Fruit fly (Drosophila melanogaster) whole organism, embryonic: Measurements from ENCODE around the gene CG2909.
A peak's percentile ranks its signal among the peaks of the same experiment; 100 is the strongest.

ENCODE experiments used
- Antp ChIP-seq: fragments of 200-800 bp; sonication (Bioruptor generic); optimal IDR thresholded peaks from 3 replicates; lab custom pipeline; 2016; ENCODE audit warnings: missing biosample characterization, missing genetic modification characterization
- CG12769 ChIP-seq: fragments of 200-800 bp; sonication (Bioruptor generic); optimal IDR thresholded peaks from 2 replicates; lab custom pipeline; 2019; ENCODE audit warnings: missing biosample characterization, mild to moderate bottlenecking, missing genetic modification characterization, moderate library complexity
- CG15514 ChIP-seq: fragments of 200-800 bp; sonication (Bioruptor generic); optimal IDR thresholded peaks from 3 replicates; lab custom pipeline; 2017; ENCODE audit warnings: missing biosample characterization, missing genetic modification characterization, mild to moderate bottlenecking, moderate library complexity, missing genetic modification reagents
- CG15696 ChIP-seq: fragments of 200-800 bp; sonication (Bioruptor generic); optimal IDR thresholded peaks from 2 replicates; lab custom pipeline; 2019; ENCODE audit warnings: missing biosample characterization, mild to moderate bottlenecking, missing genetic modification characterization, moderate library complexity
- CG16779 ChIP-seq: fragments of 200-800 bp; sonication (Bioruptor generic); IDR thresholded peaks from 2 replicates; pipeline ENCODE4 v1.3.6; 2022; ENCODE audit warnings: missing biosample characterization, missing genetic modification characterization
- CG17829 ChIP-seq: fragments of 200-800 bp; optimal IDR thresholded peaks from 2 replicates; lab custom pipeline; 2019; ENCODE audit warnings: missing biosample characterization, mild to moderate bottlenecking, missing genetic modification characterization, moderate library complexity
- CG32532 ChIP-seq: fragments of 200-800 bp; sonication (Bioruptor generic); IDR thresholded peaks from 2 replicates; pipeline ENCODE4 v1.3.6; 2022; ENCODE audit warnings: missing biosample characterization, missing genetic modification characterization
- CG33213 ChIP-seq: fragments of 200-800 bp; sonication (Bioruptor generic); optimal IDR thresholded peaks from 3 replicates; lab custom pipeline; 2016; ENCODE audit warnings: missing biosample characterization, missing genetic modification characterization
- CG4404 ChIP-seq: fragments of 200-800 bp; sonication (Bioruptor generic); IDR thresholded peaks from 2 replicates; pipeline ENCODE4 v1.3.6; 2022; ENCODE audit warnings: missing biosample characterization, missing genetic modification characterization
- CG7839 ChIP-seq: fragments of 200-800 bp; sonication (Bioruptor generic); optimal IDR thresholded peaks from 3 replicates; lab custom pipeline; 2018; ENCODE audit warnings: missing biosample characterization, mild to moderate bottlenecking, missing genetic modification characterization, moderate library complexity
- CG9609 ChIP-seq: fragments of 200-800 bp; sonication (Bioruptor generic); optimal IDR thresholded peaks from 3 replicates; lab custom pipeline; 2016; ENCODE audit warnings: missing biosample characterization, missing genetic modification characterization
- Camta ChIP-seq: fragments of 200-800 bp; sonication (Bioruptor generic); optimal IDR thresholded peaks from 2 replicates; lab custom pipeline; 2016; ENCODE audit warnings: missing biosample characterization, missing genetic modification characterization
- Dip3 ChIP-seq: fragments of 200-800 bp; sonication (Bioruptor generic); optimal IDR thresholded peaks from 3 replicates; lab custom pipeline; 2016; ENCODE audit warnings: missing biosample characterization, missing genetic modification characterization
- ERR ChIP-seq: fragments of 200-800 bp; sonication (Bioruptor generic); optimal IDR thresholded peaks from 2 replicates; lab custom pipeline; 2016; ENCODE audit warnings: missing biosample characterization, missing genetic modification characterization
- Ets97D ChIP-seq: fragments of 200-800 bp; sonication (Bioruptor generic); optimal IDR thresholded peaks from 3 replicates; lab custom pipeline; 2016; ENCODE audit warnings: missing biosample characterization, missing genetic modification characterization
- Gug ChIP-seq: fragments of 200-800 bp; sonication (Bioruptor generic); IDR thresholded peaks from 4 replicates; pipeline ENCODE4 v1.3.6; 2022; ENCODE audit warnings: missing biosample characterization, missing genetic modification characterization
- Hr51 ChIP-seq, 2 experiments: fragments of 200-800 bp; sonication (Bioruptor generic); optimal IDR thresholded peaks; 2 replicates in 1 of 2; 3 replicates in 1 of 2; lab custom pipeline; 2016 to 2018; ENCODE audit warnings: missing biosample characterization in 2 of 2, missing genetic modification characterization in 2 of 2, mild to moderate bottlenecking in 1 of 2, moderate library complexity in 1 of 2
- MTF-1 ChIP-seq: fragments of 200-800 bp; sonication (Bioruptor generic); optimal IDR thresholded peaks from 2 replicates; lab custom pipeline; 2018; ENCODE audit warnings: missing biosample characterization, mild to moderate bottlenecking, missing genetic modification characterization, borderline replicate concordance
- Med ChIP-seq: fragments of 200-800 bp; sonication (Bioruptor generic); peaks from one replicate; lab custom pipeline; 2016; ENCODE audit warnings: missing biosample characterization, missing genetic modification characterization, mild to moderate bottlenecking, inconsistent platforms, moderate library complexity
- Neu2 ChIP-seq: fragments of 200-800 bp; sonication (Bioruptor generic); optimal IDR thresholded peaks from 3 replicates; lab custom pipeline; 2016; ENCODE audit warnings: missing biosample characterization, missing genetic modification characterization, borderline replicate concordance
- Optix ChIP-seq: fragments of 200-800 bp; sonication (Bioruptor generic); IDR thresholded peaks from 3 replicates; pipeline ENCODE4 v1.3.6; 2022; ENCODE audit warnings: missing biosample characterization, missing genetic modification characterization
- Sry-δ ChIP-seq: fragments of 200-800 bp; sonication (Bioruptor generic); optimal IDR thresholded peaks from 2 replicates; lab custom pipeline; 2016; ENCODE audit warnings: missing biosample characterization, missing genetic modification characterization
- Trl ChIP-seq, 3 experiments: fragments of >200 bp in 2 of 3; fragments of 200-800 bp in 1 of 3; sonication (Bioruptor generic) in 1 of 3; optimal IDR thresholded peaks; 2 replicates in 1 of 3; 3 replicates in 2 of 3; lab custom pipeline; 2016 to 2017; ENCODE audit warnings: missing biosample characterization in 1 of 3, missing genetic modification characterization in 1 of 3
- ab ChIP-seq: fragments of 200-800 bp; sonication (Bioruptor generic); optimal IDR thresholded peaks from 2 replicates; lab custom pipeline; 2016; ENCODE audit warnings: missing biosample characterization, missing genetic modification characterization
- amos ChIP-seq: fragments of 200-800 bp; sonication (Bioruptor generic); IDR thresholded peaks from 2 replicates; pipeline ENCODE4 v1.3.6; 2022; ENCODE audit warnings: missing biosample characterization, missing genetic modification characterization; ENCODE audit not compliant: partially characterized antibody
- br ChIP-seq: fragments of >200 bp; optimal IDR thresholded peaks from 2 replicates; lab custom pipeline; 2017
- caup ChIP-seq: fragments of 200-800 bp; sonication (Bioruptor generic); optimal IDR thresholded peaks from 3 replicates; lab custom pipeline; 2017; ENCODE audit warnings: missing biosample characterization, mild to moderate bottlenecking, missing genetic modification characterization, moderate library complexity; ENCODE audit not compliant: severe bottlenecking
- crc ChIP-seq: fragments of 200-800 bp; sonication (Bioruptor generic); optimal IDR thresholded peaks from 2 replicates; lab custom pipeline; 2016; ENCODE audit warnings: missing biosample characterization, missing genetic modification characterization
- da ChIP-seq: fragments of 200-800 bp; sonication (Bioruptor generic); optimal IDR thresholded peaks from 2 replicates; lab custom pipeline; 2016; ENCODE audit warnings: missing biosample characterization, missing genetic modification characterization
- dati ChIP-seq: fragments of 200-800 bp; sonication (Bioruptor generic); IDR thresholded peaks from 2 replicates; pipeline ENCODE4 v1.3.6; 2022; ENCODE audit warnings: missing biosample characterization, missing genetic modification characterization
- dm ChIP-seq: fragments of 200-800 bp; sonication (Bioruptor generic); optimal IDR thresholded peaks from 3 replicates; lab custom pipeline; 2016; ENCODE audit warnings: missing biosample characterization, missing genetic modification characterization
- gem ChIP-seq: fragments of 200-800 bp; sonication (Bioruptor generic); optimal IDR thresholded peaks from 2 replicates; lab custom pipeline; 2019; ENCODE audit warnings: missing biosample characterization, mild to moderate bottlenecking, missing genetic modification characterization, moderate library complexity
- jing ChIP-seq: fragments of 200-800 bp; sonication (Bioruptor generic); optimal IDR thresholded peaks from 2 replicates; lab custom pipeline; 2018; ENCODE audit warnings: missing biosample characterization, mild to moderate bottlenecking, missing genetic modification characterization
- knrl ChIP-seq: fragments of 200-800 bp; sonication (Bioruptor generic); IDR thresholded peaks from 3 replicates; pipeline ENCODE4 v1.3.6; 2022; ENCODE audit warnings: missing biosample characterization, missing genetic modification characterization; ENCODE audit not compliant: partially characterized antibody
- nau ChIP-seq: fragments of 200-800 bp; sonication (Bioruptor generic); optimal IDR thresholded peaks from 3 replicates; lab custom pipeline; 2017; ENCODE audit warnings: missing biosample characterization, mild to moderate bottlenecking, missing genetic modification characterization, missing genetic modification reagents
- otp ChIP-seq: fragments of 200-800 bp; sonication (Bioruptor generic); IDR thresholded peaks from 3 replicates; pipeline ENCODE4, ENCODE4 v1.3.6; 2022; ENCODE audit warnings: missing biosample characterization, missing genetic modification characterization
- pan ChIP-seq, 4 experiments: fragments of >200 bp in 3 of 4; fragments of 200-800 bp in 1 of 4; sonication (Bioruptor generic) in 1 of 4; optimal IDR thresholded peaks in 3 of 4; IDR thresholded peaks in 1 of 4; 2 replicates each; pipeline versions ENCODE4 v1.3.6 to Lab custom; 2017 to 2022; ENCODE audit warnings: missing biosample characterization in 2 of 4, missing genetic modification characterization in 2 of 4, mixed read lengths in 1 of 4
- prd ChIP-seq, 3 experiments: fragments of >200 bp in 2 of 3; fragments of 200-800 bp in 1 of 3; sonication (Bioruptor generic) in 1 of 3; optimal IDR thresholded peaks in 2 of 3; IDR thresholded peaks in 1 of 3; 2 replicates in 2 of 3; 3 replicates in 1 of 3; pipeline versions ENCODE4 v1.3.6 to Lab custom; 2017 to 2022; ENCODE audit warnings: missing biosample characterization in 1 of 3, missing genetic modification characterization in 1 of 3
- pum ChIP-seq: fragments of 200-800 bp; sonication (Bioruptor generic); optimal IDR thresholded peaks from 2 replicates; lab custom pipeline; 2016; ENCODE audit warnings: missing biosample characterization, missing genetic modification characterization
- sd ChIP-seq: fragments of 200-800 bp; sonication (Bioruptor generic); optimal IDR thresholded peaks from 3 replicates; lab custom pipeline; 2018; ENCODE audit warnings: missing biosample characterization, mild to moderate bottlenecking, missing genetic modification characterization, moderate library complexity
- sens ChIP-seq: fragments of 200-800 bp; sonication (Bioruptor generic); peaks from one replicate; lab custom pipeline; 2016; ENCODE audit warnings: missing biosample characterization, missing genetic modification characterization
- slbo ChIP-seq: fragments of 200-800 bp; sonication (Bioruptor generic); IDR thresholded peaks from 2 replicates; pipeline ENCODE4 v1.3.6; 2022; ENCODE audit warnings: missing biosample characterization, missing genetic modification characterization
- ssp ChIP-seq: fragments of 200-800 bp; sonication (Bioruptor generic); IDR thresholded peaks from 2 replicates; pipeline ENCODE4 v1.3.6; 2022; ENCODE audit warnings: missing biosample characterization, missing genetic modification characterization
- toy ChIP-seq: fragments of 200-800 bp; sonication (Bioruptor generic); IDR thresholded peaks from 2 replicates; pipeline ENCODE4 v1.3.6; 2022; ENCODE audit warnings: missing biosample characterization, missing genetic modification characterization
- trh ChIP-seq: fragments of 200-800 bp; sonication (Bioruptor generic); optimal IDR thresholded peaks from 2 replicates; lab custom pipeline; 2016; ENCODE audit warnings: missing biosample characterization, missing genetic modification characterization
- zfh1 ChIP-seq: fragments of 200-800 bp; sonication (Bioruptor generic); IDR thresholded peaks from 3 replicates; pipeline ENCODE4 v1.3.6; 2022; ENCODE audit warnings: missing biosample characterization, missing genetic modification characterization

CG2909 gene

dm6 chrX:10333352-10333751, 7.1 kb downstream of the CG2909 start, which contains the start of gene CG43740 (continued):
- TF ChIP-seq da (no peak), pan (optimal IDR thresholded peaks at IDR 0.05; lab: Kevin White, UChicago) (no peak), pan (GFP tag; optimal IDR thresholded peaks at IDR 0.05 in 1 of 2, IDR thresholded peaks at IDR 0.05 in 1 of 2) (no peak), nau (GFP tag; lab: Kevin White, UChicago) (no peak), Ets97D (GFP tag; lab: Kevin White, UChicago) (no peak), pum (no peak), trh (GFP tag; lab: Kevin White, UChicago) (no peak), Trl (optimal IDR thresholded peaks at IDR 0.05; lab: Kevin White, UChicago) (peak; percentile 9 to 23), Trl (GFP tag; optimal IDR thresholded peaks at IDR 0.05; lab: Kevin White, UChicago) (no peak), MTF-1 (no peak)

dm6 chrX:10340492-10340891, 14.2 kb downstream of the CG2909 start:
- TF ChIP-seq toy (GFP tag; lab: Robert Waterston, UW) (no peak), crc (no peak), jing (GFP tag; lab: Kevin White, UChicago) (no peak), CG4404 (GFP tag; lab: Robert Waterston, UW) (no peak), CG9609 (GFP tag; lab: Kevin White, UChicago) (no peak), dati (GFP tag; lab: Robert Waterston, UW) (no peak), caup (GFP tag; lab: Kevin White, UChicago) (no peak), Optix (GFP tag; lab: Robert Waterston, UW) (no peak), Dip3 (GFP tag; lab: Kevin White, UChicago) (no peak), ssp (no peak), CG7839 (tag; lab: Kevin White, UChicago) (no peak), Sry-δ (GFP tag; lab: Kevin White, UChicago) (no peak), CG15514 (no peak), gem (tag; lab: Kevin White, UChicago) (no peak), ERR (GFP tag; lab: Kevin White, UChicago) (no peak), CG17829 (tag; lab: Kevin White, UChicago) (no peak), CG12769 (no peak)

- TF ChIP-seq ab (GFP tag; lab: Kevin White, UChicago): no peak
- TF ChIP-seq prd (optimal IDR thresholded peaks at IDR 0.05; lab: Kevin White, UChicago): no peak
- peak; percentile 26; the same call in 1 of the 3 replicates for TF ChIP-seq prd (GFP tag; IDR thresholded peaks at IDR 0.05; lab: Robert Waterston, UW)
- TF ChIP-seq CG15696 (tag; lab: Kevin White, UChicago): peak; percentile 14
- TF ChIP-seq CG33213 (GFP tag; lab: Kevin White, UChicago): peak; percentile 0
- 0 out of 4 replicates have a peak, but pooled peaks have one; percentile 15 for TF ChIP-seq Gug (GFP tag; lab: Robert Waterston, UW)
- TF ChIP-seq slbo (GFP tag; lab: Robert Waterston, UW): peak; percentile 28
- no peak for TF ChIP-seq Neu2 (GFP tag; lab: Kevin White, UChicago)
- TF ChIP-seq CG32532 (GFP tag; lab: Robert Waterston, UW): peak; percentile 13; the same call in 1 of the 2 replicates
- TF ChIP-seq amos (GFP tag; lab: Robert Waterston, UW): peak; percentile 26; the same call in 1 of the 2 replicates
- peak; percentile 31; the same call in 1 of the 3 replicates for TF ChIP-seq knrl (GFP tag; lab: Robert Waterston, UW)
- TF ChIP-seq otp (GFP tag; lab: Robert Waterston, UW): 0 out of 3 replicates have a peak, but pooled peaks have one; percentile 18
- no peak for TF ChIP-seq dm (GFP tag; lab: Kevin White, UChicago)
- peak in 1 of 2 experiments; percentile 21 for TF ChIP-seq Hr51 (GFP tag; optimal IDR thresholded peaks at IDR 0.05; lab: Kevin White, UChicago)
- TF ChIP-seq sd (tag; lab: Kevin White, UChicago): peak; percentile 8
- TF ChIP-seq zfh1 (GFP tag; lab: Robert Waterston, UW): 0 out of 3 replicates have a peak, but pooled peaks have one; percentile 11
- 0 out of 2 replicates have a peak, but pooled peaks have one; percentile 20 for TF ChIP-seq CG16779 (GFP tag; lab: Robert Waterston, UW)
- TF ChIP-seq sens: peak; percentile 52
- no peak for TF ChIP-seq br (lab: Kevin White, UChicago)
- peak; percentile 20 for TF ChIP-seq Antp (GFP tag; lab: Kevin White, UChicago)
- peak; percentile 4 for TF ChIP-seq Camta (GFP tag; lab: Kevin White, UChicago)
- peak; percentile 83 for TF ChIP-seq Med (GFP tag; lab: Kevin White, UChicago)
- peak; percentile 2 for TF ChIP-seq pum
Observed at dm6 chrX:10347979-10348692, 21.9 kb downstream of the CG2909 start.
